Worm (Caenorhabditis elegans) whole organism, L2 larva: Measurements from ENCODE around the gene ocr-1.
A peak's percentile ranks its signal among the peaks of the same experiment; 100 is the strongest.

ENCODE experiments used
- C34F6.9 ChIP-seq: fragments of 150-350 bp; optimal IDR thresholded peaks from 2 replicates; lab custom pipeline; 2014; ENCODE audit warnings: missing biosample characterization, missing genetic modification characterization
- F13H6.1 ChIP-seq: sonication (generic microtip); optimal IDR thresholded peaks from 2 replicates; lab custom pipeline; 2016; ENCODE audit warnings: missing genetic modification characterization, missing compliant biosample characterization
- R02D3.7 ChIP-seq: fragments of 150-350 bp; optimal IDR thresholded peaks from 2 replicates; lab custom pipeline; 2014; ENCODE audit warnings: missing biosample characterization, missing genetic modification characterization
- alr-1 ChIP-seq: fragments of 150-350 bp; optimal IDR thresholded peaks from 2 replicates; lab custom pipeline; 2014; ENCODE audit warnings: missing biosample characterization, missing genetic modification characterization
- aly-2 ChIP-seq: fragments of 150-350 bp; optimal IDR thresholded peaks from 2 replicates; lab custom pipeline; 2014; ENCODE audit warnings: missing biosample characterization, missing genetic modification characterization
- ama-1 ChIP-seq: fragments of 150-350 bp; optimal IDR thresholded peaks from 2 replicates; lab custom pipeline; 2018; ENCODE audit warnings: inconsistent platforms
- blmp-1 ChIP-seq: sonication (generic microtip); optimal IDR thresholded peaks from 2 replicates; lab custom pipeline; 2017; ENCODE audit warnings: missing genetic modification characterization, mild to moderate bottlenecking, missing compliant biosample characterization, antibody characterized with exemption, moderate library complexity; ENCODE audit not compliant: insufficient read depth
- ceh-16 ChIP-seq: fragments of 150-350 bp; optimal IDR thresholded peaks from 2 replicates; lab custom pipeline; 2014; ENCODE audit warnings: missing biosample characterization, missing genetic modification characterization
- ceh-82 ChIP-seq: fragments of 150-350 bp; optimal IDR thresholded peaks from 2 replicates; lab custom pipeline; 2014; ENCODE audit warnings: missing biosample characterization, missing genetic modification characterization
- crh-2 ChIP-seq: sonication (generic microtip); optimal IDR thresholded peaks from 2 replicates; lab custom pipeline; 2017; ENCODE audit warnings: missing biosample characterization, missing genetic modification characterization
- dmd-4 ChIP-seq: sonication (generic microtip); optimal IDR thresholded peaks from 2 replicates; lab custom pipeline; 2017; ENCODE audit warnings: missing biosample characterization, missing genetic modification characterization
- egl-27 ChIP-seq: sonication (generic microtip); optimal IDR thresholded peaks from 3 replicates; lab custom pipeline; 2017; ENCODE audit warnings: missing biosample characterization, missing genetic modification reagents, missing genetic modification characterization
- fos-1 ChIP-seq: fragments of 150-350 bp; optimal IDR thresholded peaks from 2 replicates; lab custom pipeline; 2014; ENCODE audit warnings: missing biosample characterization, missing genetic modification characterization
- gmeb-1 ChIP-seq: fragments of 150-350 bp; optimal IDR thresholded peaks from 2 replicates; lab custom pipeline; 2014; ENCODE audit warnings: missing biosample characterization, missing genetic modification characterization
- lin-13 ChIP-seq: fragments of 150-350 bp; optimal IDR thresholded peaks from 2 replicates; lab custom pipeline; 2014; ENCODE audit warnings: missing biosample characterization, missing genetic modification reagents, missing genetic modification characterization
- lin-39 ChIP-seq: fragments of 150-350 bp; optimal IDR thresholded peaks from 2 replicates; lab custom pipeline; 2014; ENCODE audit warnings: missing biosample characterization, missing genetic modification reagents, missing genetic modification characterization
- lsy-2 ChIP-seq, 2 experiments: fragments of 150-350 bp in 1 of 2; sonication (generic microtip) in 1 of 2; optimal IDR thresholded peaks; 2 replicates each; lab custom pipeline; 2014 to 2017; ENCODE audit warnings: missing biosample characterization in 2 of 2, missing genetic modification characterization in 2 of 2
- mab-5 ChIP-seq: fragments of 150-350 bp; optimal IDR thresholded peaks from 2 replicates; lab custom pipeline; 2014; ENCODE audit warnings: missing biosample characterization, missing genetic modification characterization
- mbf-1 ChIP-seq: sonication (generic microtip); optimal IDR thresholded peaks from 2 replicates; lab custom pipeline; 2017; ENCODE audit warnings: missing biosample characterization, missing genetic modification characterization
- mdl-1 ChIP-seq, 2 experiments: fragments of 150-350 bp in 1 of 2; sonication (generic microtip) in 1 of 2; optimal IDR thresholded peaks; 2 replicates each; lab custom pipeline; 2017; ENCODE audit warnings: missing biosample characterization in 2 of 2, missing genetic modification characterization in 2 of 2
- nhr-10 ChIP-seq: sonication (generic microtip); optimal IDR thresholded peaks from 2 replicates; lab custom pipeline; 2017; ENCODE audit warnings: missing biosample characterization, missing genetic modification characterization
- nhr-12 ChIP-seq: fragments of 150-350 bp; optimal IDR thresholded peaks from 2 replicates; lab custom pipeline; 2014; ENCODE audit warnings: missing biosample characterization, missing genetic modification characterization
- nhr-129 ChIP-seq: fragments of 150-350 bp; optimal IDR thresholded peaks from 2 replicates; lab custom pipeline; 2014; ENCODE audit warnings: missing biosample characterization, missing genetic modification characterization
- nhr-21 ChIP-seq: fragments of 150-350 bp; optimal IDR thresholded peaks from 2 replicates; lab custom pipeline; 2014; ENCODE audit warnings: missing biosample characterization, missing genetic modification characterization
- nhr-25 ChIP-seq: fragments of 150-350 bp; sonication (generic microtip); optimal IDR thresholded peaks from 3 replicates; lab custom pipeline; 2014; ENCODE audit warnings: missing biosample characterization, missing genetic modification characterization
- nhr-6 ChIP-seq: fragments of 150-350 bp; optimal IDR thresholded peaks from 2 replicates; lab custom pipeline; 2014; ENCODE audit warnings: missing biosample characterization, missing genetic modification characterization
- nhr-77 ChIP-seq: fragments of 150-350 bp; optimal IDR thresholded peaks from 2 replicates; lab custom pipeline; 2014; ENCODE audit warnings: missing biosample characterization, missing genetic modification characterization
- peb-1 ChIP-seq: fragments of 150-350 bp; optimal IDR thresholded peaks from 2 replicates; lab custom pipeline; 2014; ENCODE audit warnings: missing biosample characterization, missing genetic modification characterization
- sem-4 ChIP-seq: fragments of 150-350 bp; optimal IDR thresholded peaks from 2 replicates; lab custom pipeline; 2014; ENCODE audit warnings: missing biosample characterization, missing genetic modification reagents, missing genetic modification characterization
- skn-1 ChIP-seq: sonication (generic microtip); optimal IDR thresholded peaks from 2 replicates; lab custom pipeline; 2017; ENCODE audit warnings: missing biosample characterization, missing genetic modification characterization
- sma-3 ChIP-seq: sonication (generic microtip); optimal IDR thresholded peaks from 2 replicates; lab custom pipeline; 2016; ENCODE audit warnings: missing genetic modification reagents, missing genetic modification characterization, missing compliant biosample characterization
- sma-9 ChIP-seq, 2 experiments: fragments of 150-350 bp in 1 of 2; sonication (generic microtip) in 1 of 2; optimal IDR thresholded peaks; 2 replicates each; lab custom pipeline; 2014 to 2016; ENCODE audit warnings: missing genetic modification characterization in 2 of 2, mild to moderate bottlenecking in 1 of 2, missing biosample characterization in 1 of 2, missing compliant biosample characterization in 1 of 2, missing genetic modification reagents in 1 of 2, moderate library complexity in 1 of 2
- unc-39 ChIP-seq: fragments of 150-350 bp; optimal IDR thresholded peaks from 2 replicates; lab custom pipeline; 2014; ENCODE audit warnings: missing biosample characterization, missing genetic modification characterization
- unc-55 ChIP-seq: fragments of 150-350 bp; sonication (generic microtip); optimal IDR thresholded peaks from 3 replicates; lab custom pipeline; 2014; ENCODE audit warnings: missing biosample characterization, missing genetic modification reagents, missing genetic modification characterization
- unc-62 ChIP-seq: fragments of 150-350 bp; optimal IDR thresholded peaks from 2 replicates; lab custom pipeline; 2014; ENCODE audit warnings: missing biosample characterization, missing genetic modification reagents, missing genetic modification characterization
- zag-1 ChIP-seq: fragments of 150-350 bp; optimal IDR thresholded peaks from 2 replicates; lab custom pipeline; 2014; ENCODE audit warnings: missing biosample characterization, missing genetic modification characterization
- ztf-11 ChIP-seq: sonication (generic microtip); optimal IDR thresholded peaks from 2 replicates; lab custom pipeline; 2017; ENCODE audit warnings: missing biosample characterization, missing genetic modification characterization

ocr-1 gene

ce11 chrV:10724472-10724871, 39.7 kb upstream of the ocr-1 start:
- TF ChIP-seq nhr-129 (tag; lab: Kevin White, UChicago) (peak; percentile 6), sma-9 (GFP tag; optimal IDR thresholded peaks at IDR 0.05; lab: Kevin White, UChicago) (peak; percentile 46), sma-9 (tag; optimal IDR thresholded peaks at IDR 0.05; lab: Kevin White, UChicago) (no peak), sma-3 (no peak), nhr-12 (tag; lab: Kevin White, UChicago) (no peak), nhr-21 (tag; lab: Kevin White, UChicago) (no peak)

- TF ChIP-seq sma-9 (GFP tag; optimal IDR thresholded peaks at IDR 0.05; lab: Kevin White, UChicago) (no peak), sma-9 (tag; optimal IDR thresholded peaks at IDR 0.05; lab: Kevin White, UChicago) (no peak), gmeb-1 (tag; lab: Kevin White, UChicago) (no peak), fos-1 (tag; lab: Kevin White, UChicago) (no peak), nhr-25 (tag; lab: Kevin White, UChicago) (peak; percentile 15), mbf-1 (tag; lab: Kevin White, UChicago) (no peak), nhr-21 (tag; lab: Kevin White, UChicago) (no peak)
These were observed 38.7 kb upstream of the ocr-1 start for ce11 chrV:10725424-10725951.

- TF ChIP-seq gmeb-1 (tag; lab: Kevin White, UChicago) (peak; percentile 33), nhr-129 (tag; lab: Kevin White, UChicago) (peak; percentile 28), mdl-1 (tag; optimal IDR thresholded peaks at IDR 0.05; lab: Kevin White, UChicago) (peak in 1 of 2 experiments; percentile 27), F13H6.1 (tag; lab: Kevin White, UChicago) (peak; percentile 67), C34F6.9 (tag; lab: Kevin White, UChicago) (no peak), crh-2 (tag; lab: Kevin White, UChicago) (peak; percentile 52), unc-62 (GFP tag; lab: Kevin White, UChicago) (no peak), fos-1 (tag; lab: Kevin White, UChicago) (peak; percentile 76), unc-39 (tag; lab: Kevin White, UChicago) (no peak), egl-27 (tag; lab: Kevin White, UChicago) (peak; percentile 8), sma-9 (GFP tag; optimal IDR thresholded peaks at IDR 0.05; lab: Kevin White, UChicago) (peak; percentile 73), sma-9 (tag; optimal IDR thresholded peaks at IDR 0.05; lab: Kevin White, UChicago) (no peak), sma-3 (peak; percentile 32)
These were observed 37.5 kb upstream of the ocr-1 start for ce11 chrV:10726691-10727090.

- TF ChIP-seq mab-5 (tag; lab: Kevin White, UChicago) (peak; percentile 83), lsy-2 (tag; optimal IDR thresholded peaks at IDR 0.05; lab: Kevin White, UChicago) (peak in 1 of 2 experiments; percentile 66), lin-39 (tag; lab: Kevin White, UChicago) (no peak), fos-1 (tag; lab: Kevin White, UChicago) (peak; percentile 1), zag-1 (tag; lab: Kevin White, UChicago) (no peak), nhr-21 (tag; lab: Kevin White, UChicago) (peak; percentile 44), sma-9 (GFP tag; optimal IDR thresholded peaks at IDR 0.05; lab: Kevin White, UChicago) (peak; percentile 94), sma-9 (tag; optimal IDR thresholded peaks at IDR 0.05; lab: Kevin White, UChicago) (peak; percentile 65), sem-4 (tag; lab: Kevin White, UChicago) (peak; percentile 79), C34F6.9 (tag; lab: Kevin White, UChicago) (peak; percentile 27), aly-2 (no peak), nhr-129 (tag; lab: Kevin White, UChicago) (peak; percentile 65), dmd-4 (no peak), ceh-82 (no peak), unc-62 (GFP tag; lab: Kevin White, UChicago) (peak; percentile 70), lin-13 (GFP tag; lab: Kevin White, UChicago) (no peak), nhr-6 (tag; lab: Kevin White, UChicago) (peak; percentile 15), F13H6.1 (tag; lab: Kevin White, UChicago) (peak; percentile 87), unc-39 (tag; lab: Kevin White, UChicago) (no peak), egl-27 (tag; lab: Kevin White, UChicago) (peak; percentile 73)
These were observed 36.5 kb upstream of the ocr-1 start for ce11 chrV:10727651-10728050.

ce11 chrV:10729456-10729904, 34.7 kb upstream of the ocr-1 start:
- no peak for TF ChIP-seq R02D3.7
- peak; percentile 25 for TF ChIP-seq nhr-21 (tag; lab: Kevin White, UChicago)
- no peak for TF ChIP-seq mab-5 (tag; lab: Kevin White, UChicago)
- no peak for TF ChIP-seq nhr-6 (tag; lab: Kevin White, UChicago)
- no peak for TF ChIP-seq unc-55 (GFP tag; lab: Kevin White, UChicago)
- peak in 1 of 2 experiments; percentile 56 for TF ChIP-seq mdl-1 (tag; optimal IDR thresholded peaks at IDR 0.05; lab: Kevin White, UChicago)
- TF ChIP-seq egl-27 (tag; lab: Kevin White, UChicago) = peak; percentile 74
- TF ChIP-seq alr-1 = no peak
- no peak for TF ChIP-seq unc-39 (tag; lab: Kevin White, UChicago)
- no peak for TF ChIP-seq dmd-4
- no peak for TF ChIP-seq peb-1
- TF ChIP-seq lsy-2 (tag; optimal IDR thresholded peaks at IDR 0.05; lab: Kevin White, UChicago) = peak in 1 of 2 experiments; percentile 17
- no peak for TF ChIP-seq ceh-16 (tag; lab: Kevin White, UChicago)
- no peak for TF ChIP-seq nhr-10 (tag; lab: Kevin White, UChicago)
- TF ChIP-seq lin-39 (tag; lab: Kevin White, UChicago) = no peak
- TF ChIP-seq sma-3 = peak; percentile 72
- TF ChIP-seq crh-2 (tag; lab: Kevin White, UChicago) = peak; percentile 61
- TF ChIP-seq skn-1 = no peak
- no peak for TF ChIP-seq C34F6.9 (tag; lab: Kevin White, UChicago)
- TF ChIP-seq unc-62 (GFP tag; lab: Kevin White, UChicago) = no peak
- peak; percentile 46 for TF ChIP-seq blmp-1 (tag; lab: Kevin White, UChicago)
- TF ChIP-seq nhr-25 (tag; lab: Kevin White, UChicago) = peak; percentile 75
- TF ChIP-seq nhr-77 (tag; lab: Kevin White, UChicago) = no peak
- TF ChIP-seq sma-9 (GFP tag; optimal IDR thresholded peaks at IDR 0.05; lab: Kevin White, UChicago) = peak; percentile 93
- no peak for TF ChIP-seq sma-9 (tag; optimal IDR thresholded peaks at IDR 0.05; lab: Kevin White, UChicago)
- no peak for TF ChIP-seq ztf-11 (tag; lab: Kevin White, UChicago)
- TF ChIP-seq aly-2 = no peak
- TF ChIP-seq ama-1 (lab: Kevin White, UChicago) = no peak
- TF ChIP-seq gmeb-1 (tag; lab: Kevin White, UChicago) = peak; percentile 34
- peak; percentile 60 for TF ChIP-seq F13H6.1 (tag; lab: Kevin White, UChicago)
